Fruit fly (Drosophila melanogaster): ENCODE results near the gene Gr28a.

The Gr28a gene

DNA sequence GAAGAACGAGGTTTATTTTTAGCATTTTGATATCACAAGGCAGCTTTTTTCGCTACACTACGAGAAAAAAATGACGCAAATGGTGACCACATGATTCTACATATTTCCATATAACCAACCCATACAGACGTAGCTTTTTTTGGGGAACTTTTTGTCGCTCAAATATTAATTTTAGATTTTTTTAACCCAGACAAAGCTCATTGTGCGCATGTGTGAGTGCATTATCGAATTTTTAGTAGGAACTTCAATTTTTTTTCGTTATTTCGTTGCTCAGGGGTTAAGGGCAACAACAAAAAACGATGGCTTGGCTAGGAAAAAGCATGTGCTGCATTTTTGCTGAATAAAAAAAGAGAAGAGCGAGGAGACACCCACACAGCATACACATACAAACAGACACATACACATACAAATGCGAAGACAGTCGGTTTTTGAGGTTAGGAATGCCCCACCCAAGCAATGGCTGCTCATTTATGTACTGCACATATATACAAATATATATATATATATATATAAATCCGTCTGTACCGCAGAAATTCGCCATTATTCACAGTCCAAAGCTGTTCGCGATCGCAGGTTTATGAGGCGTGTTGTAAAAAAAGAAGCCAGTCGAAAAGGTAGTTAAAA is 29.6 kb downstream of the Gr28a start:
- no peak for TF ChIP-seq cnc (optimal IDR thresholded peaks at IDR 0.05)
- no peak for TF ChIP-seq Clk (GFP tag; optimal IDR thresholded peaks at IDR 0.05)
- peak; percentile 89 for TF ChIP-seq tj (GFP tag; optimal IDR thresholded peaks at IDR 0.05)

DNA sequence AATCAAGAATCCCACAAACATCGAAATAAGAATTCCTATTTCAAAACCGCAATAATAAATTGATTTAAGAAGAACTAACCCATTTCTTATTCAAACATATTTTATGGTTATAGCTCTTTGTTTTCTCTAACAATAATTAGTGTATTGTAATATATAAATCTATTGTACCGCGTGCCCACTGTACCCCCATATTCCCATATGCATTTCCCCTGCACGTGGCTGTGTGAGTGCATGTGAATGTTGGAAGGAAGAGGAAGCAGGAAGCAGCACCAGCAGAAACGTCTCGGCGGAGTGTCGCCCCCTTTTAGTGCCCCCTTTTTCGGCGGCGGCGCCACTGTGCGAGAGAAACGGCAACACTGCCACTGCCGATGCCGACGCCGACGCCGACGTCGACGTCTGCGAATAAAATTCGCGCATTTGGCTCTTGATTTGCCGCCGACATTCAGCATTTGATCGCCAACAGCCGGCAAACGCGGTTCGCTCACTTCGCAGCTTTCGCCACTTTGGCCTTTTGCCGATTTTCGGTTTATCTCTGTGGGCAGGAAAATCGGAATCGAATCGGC is 30.6 kb downstream of the Gr28a start:
- TF ChIP-seq CG14711 (tag; optimal IDR thresholded peaks at IDR 0.05) = peak; percentile 74
- TF ChIP-seq ovo (GFP tag; optimal IDR thresholded peaks at IDR 0.05) = peak; percentile 56
- TF ChIP-seq CG7045 (GFP tag; optimal IDR thresholded peaks at IDR 0.05) = peak; percentile 68
- TF ChIP-seq Clk (GFP tag; optimal IDR thresholded peaks at IDR 0.05) = peak; percentile 34
- peak; percentile 77 for TF ChIP-seq Hr96 (GFP tag; optimal IDR thresholded peaks at IDR 0.05)
- peak; percentile 29 for TF ChIP-seq Crg-1 (GFP tag; optimal IDR thresholded peaks at IDR 0.05)
- no peak for TF ChIP-seq kay (GFP tag; ENCODE audit: borderline replicate concordance)
- no peak for TF ChIP-seq CG5204 (GFP tag; optimal IDR thresholded peaks at IDR 0.05)
- peak; percentile 66 for TF ChIP-seq CG7101 (tag; optimal IDR thresholded peaks at IDR 0.05)
- TF ChIP-seq cnc (optimal IDR thresholded peaks at IDR 0.05) = no peak
- peak; percentile 72 for TF ChIP-seq CG12768 (GFP tag; optimal IDR thresholded peaks at IDR 0.05)
- TF ChIP-seq bab1 (GFP tag; optimal IDR thresholded peaks at IDR 0.05) = peak; percentile 71
- peak; percentile 61 for TF ChIP-seq toe (GFP tag; optimal IDR thresholded peaks at IDR 0.05)
- peak; percentile 41 for TF ChIP-seq CG11617 (GFP tag; optimal IDR thresholded peaks at IDR 0.05)
- peak; percentile 78 for TF ChIP-seq cic (GFP tag; optimal IDR thresholded peaks at IDR 0.05)
- peak; percentile 100 for TF ChIP-seq pad (GFP tag; optimal IDR thresholded peaks at IDR 0.05)
- peak; percentile 65 for TF ChIP-seq tj (GFP tag; optimal IDR thresholded peaks at IDR 0.05)
- TF ChIP-seq CG33017 (tag; optimal IDR thresholded peaks at IDR 0.05) = peak; percentile 23
- TF ChIP-seq Mnt (GFP tag; optimal IDR thresholded peaks at IDR 0.05) = peak; percentile 83
- TF ChIP-seq CG1620 (GFP tag; optimal IDR thresholded peaks at IDR 0.05) = peak; percentile 32

DNA sequence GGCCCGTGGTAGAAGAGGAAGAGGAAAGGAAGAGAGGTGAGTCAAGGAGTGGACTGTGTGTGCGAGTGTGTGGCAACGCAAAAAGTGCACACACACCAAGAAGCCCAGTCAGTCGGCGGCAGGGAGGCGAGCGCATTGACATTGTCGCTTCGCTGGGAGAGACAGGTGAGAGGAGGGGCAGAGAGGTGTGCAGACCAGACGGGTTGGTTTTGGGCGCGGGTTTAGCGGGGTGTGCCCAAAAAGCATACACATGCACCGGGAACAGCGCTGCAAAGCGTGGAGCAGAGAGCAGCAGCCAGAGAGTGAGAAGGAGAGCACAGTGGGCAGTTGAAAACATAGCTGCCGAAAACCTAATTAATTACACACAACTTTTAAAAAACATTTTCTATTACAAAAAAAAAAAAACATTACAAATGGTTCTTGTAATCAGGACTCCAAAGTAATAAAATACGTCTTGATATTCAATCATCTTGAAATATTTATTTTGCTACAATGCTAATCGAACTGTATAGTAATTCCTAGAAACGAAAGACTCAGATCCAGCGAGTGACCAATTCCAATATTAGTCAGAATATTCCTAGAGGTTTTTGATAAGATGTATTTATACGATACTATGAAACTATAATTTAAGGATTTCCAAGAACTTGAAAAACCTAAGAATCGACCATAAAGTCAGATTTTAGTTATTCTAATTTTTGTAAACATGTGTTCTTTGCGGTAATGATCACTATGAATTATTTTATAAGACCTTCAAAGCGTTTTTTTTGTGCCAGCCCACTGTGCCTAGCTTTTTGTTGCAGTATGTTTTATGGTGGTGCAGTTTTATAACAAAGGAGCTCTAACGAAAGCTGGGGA is 31.4 kb downstream of the Gr28a start:
- TF ChIP-seq toe (GFP tag; optimal IDR thresholded peaks at IDR 0.05) (peak; percentile 1), CG5204 (GFP tag; optimal IDR thresholded peaks at IDR 0.05) (peak; percentile 37), tj (GFP tag; optimal IDR thresholded peaks at IDR 0.05) (peak; percentile 72), CG7101 (tag; optimal IDR thresholded peaks at IDR 0.05) (peak; percentile 18), kay (GFP tag; ENCODE audit: borderline replicate concordance) (peak; percentile 87), Crg-1 (GFP tag; optimal IDR thresholded peaks at IDR 0.05) (no peak), cic (GFP tag; optimal IDR thresholded peaks at IDR 0.05) (no peak), pad (GFP tag; optimal IDR thresholded peaks at IDR 0.05) (no peak), Mnt (GFP tag; optimal IDR thresholded peaks at IDR 0.05) (peak; percentile 35)

DNA sequence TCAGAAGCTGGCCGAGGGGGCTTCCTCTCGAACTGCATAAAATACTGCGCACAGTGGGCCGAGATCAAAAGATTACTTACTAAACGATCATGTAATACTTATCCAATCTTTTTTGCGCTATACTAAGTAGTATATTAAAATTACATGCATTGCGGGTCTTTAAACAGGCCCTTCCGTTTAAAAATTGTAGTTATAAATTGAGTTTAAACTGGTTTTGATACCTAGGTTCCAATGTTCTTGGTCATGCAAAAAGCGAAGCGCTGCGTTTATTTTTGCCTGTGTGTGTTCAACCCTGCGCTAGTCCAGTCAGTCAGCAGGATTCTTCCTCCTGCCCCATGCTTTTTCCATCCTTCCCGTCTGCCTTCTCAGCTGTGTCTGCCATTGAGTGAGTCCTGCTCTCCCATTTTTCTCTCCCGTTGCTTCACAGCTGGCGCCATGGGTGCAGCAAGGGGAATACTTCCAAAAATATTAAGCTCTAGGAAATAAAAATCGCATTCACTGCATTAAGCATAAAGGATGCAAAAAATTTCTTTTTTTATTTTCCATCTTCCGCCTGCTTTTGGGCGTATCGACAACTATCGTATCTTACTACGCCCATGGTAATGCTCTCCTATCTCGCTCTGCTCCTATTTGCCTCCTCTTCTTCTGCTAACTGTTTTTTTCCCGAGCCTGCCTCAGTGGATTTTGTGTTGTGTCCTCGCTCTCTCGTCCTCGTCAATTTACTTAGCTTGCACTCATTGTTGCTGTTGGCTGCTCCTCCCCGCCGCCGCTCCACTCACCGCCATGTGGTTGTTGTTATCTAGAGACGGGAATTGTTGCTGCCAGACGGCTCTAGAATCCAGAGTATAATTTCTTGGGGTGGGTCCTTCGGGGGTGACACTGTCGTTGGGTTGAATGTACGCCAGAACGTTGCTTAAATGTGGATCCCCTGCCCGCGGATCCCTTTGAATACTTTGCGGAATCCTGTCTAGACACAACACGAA is 33.4 kb downstream of the Gr28a start:
- TF ChIP-seq ovo (GFP tag; optimal IDR thresholded peaks at IDR 0.05) (no peak), tj (GFP tag; optimal IDR thresholded peaks at IDR 0.05) (no peak), CG1620 (GFP tag; optimal IDR thresholded peaks at IDR 0.05) (no peak), pad (GFP tag; optimal IDR thresholded peaks at IDR 0.05) (no peak), CG33017 (tag; optimal IDR thresholded peaks at IDR 0.05) (peak; percentile 48)

dm6 chr2L:7419408-7420304 is 34.4 kb downstream of the Gr28a start:
- TF ChIP-seq bab1 (GFP tag; optimal IDR thresholded peaks at IDR 0.05) (no peak), Clk (GFP tag; optimal IDR thresholded peaks at IDR 0.05) (no peak), tj (GFP tag; optimal IDR thresholded peaks at IDR 0.05) (peak; percentile 78), toe (GFP tag; optimal IDR thresholded peaks at IDR 0.05) (no peak), Mnt (GFP tag; optimal IDR thresholded peaks at IDR 0.05) (no peak), Hr96 (GFP tag; optimal IDR thresholded peaks at IDR 0.05) (no peak), CG11617 (GFP tag; optimal IDR thresholded peaks at IDR 0.05) (no peak)
